Worm (Caenorhabditis elegans) whole organism, L1 larva: ENCODE measurements around the gene cpt-4.

Experiments used
- C04F5.9 ChIP-seq: sonication (generic microtip); optimal IDR thresholded peaks from 2 replicates; lab custom pipeline; 2016; ENCODE audit warnings: missing genetic modification characterization, missing compliant biosample characterization
- C16A3.4 ChIP-seq: fragments of 150-350 bp; optimal IDR thresholded peaks from 2 replicates; lab custom pipeline; 2014; ENCODE audit warnings: missing biosample characterization, missing genetic modification characterization
- F16B12.6 ChIP-seq: fragments of 150-350 bp; optimal IDR thresholded peaks from 2 replicates; lab custom pipeline; 2014; ENCODE audit warnings: missing biosample characterization, missing genetic modification characterization
- ceh-90 ChIP-seq: sonication (generic microtip); optimal IDR thresholded peaks from 2 replicates; lab custom pipeline; 2016; ENCODE audit warnings: missing genetic modification characterization, missing compliant biosample characterization
- efl-1 ChIP-seq, 4 experiments: fragments of 150-350 bp; optimal IDR thresholded peaks in 3 of 4; peaks in 1 of 4; 1 replicate in 1 of 4; 2 replicates in 3 of 4; lab custom pipeline; 2014; ENCODE audit warnings: missing biosample characterization in 2 of 4, missing genetic modification characterization in 2 of 4, missing genetic modification reagents in 2 of 4
- efl-3 ChIP-seq: fragments of 200-800 bp; sonication (Bioruptor generic); optimal IDR thresholded peaks from 2 replicates; lab custom pipeline; 2018; ENCODE audit warnings: mild to moderate bottlenecking, missing genetic modification characterization, missing compliant biosample characterization
- egl-13 ChIP-seq: sonication (generic microtip); optimal IDR thresholded peaks from 2 replicates; lab custom pipeline; 2016; ENCODE audit warnings: missing genotype, missing genetic modification reagents, missing genetic modification characterization, missing compliant biosample characterization
- fkh-8 ChIP-seq: sonication (generic microtip); optimal IDR thresholded peaks from 2 replicates; lab custom pipeline; 2016; ENCODE audit warnings: mild to moderate bottlenecking, missing genetic modification characterization, missing compliant biosample characterization
- fos-1 ChIP-seq: fragments of 150-350 bp; optimal IDR thresholded peaks from 2 replicates; lab custom pipeline; 2014; ENCODE audit warnings: missing biosample characterization, missing genetic modification characterization
- hlh-17 ChIP-seq: fragments of 200-800 bp; sonication (Bioruptor generic); optimal IDR thresholded peaks from 2 replicates; lab custom pipeline; 2018; ENCODE audit warnings: missing genetic modification characterization, mild to moderate bottlenecking, missing compliant biosample characterization, moderate library complexity, borderline replicate concordance
- hlh-4 ChIP-seq: sonication (generic microtip); optimal IDR thresholded peaks from 2 replicates; lab custom pipeline; 2016; ENCODE audit warnings: mild to moderate bottlenecking, missing genetic modification characterization, missing compliant biosample characterization
- isw-1 ChIP-seq: fragments of 200-800 bp; sonication (Bioruptor generic); IDR thresholded peaks from 2 replicates; pipeline ENCODE4 v1.3.6; 2022; ENCODE audit warnings: missing genetic modification characterization, missing compliant biosample characterization
- lin-13 ChIP-seq: fragments of 150-350 bp; optimal IDR thresholded peaks from 2 replicates; lab custom pipeline; 2014; ENCODE audit warnings: missing biosample characterization, missing genetic modification reagents, missing genetic modification characterization
- mep-1 ChIP-seq: fragments of 150-350 bp; optimal IDR thresholded peaks from 2 replicates; lab custom pipeline; 2014; ENCODE audit warnings: missing biosample characterization, missing genetic modification characterization
- nhr-12 ChIP-seq: sonication (generic microtip); optimal IDR thresholded peaks from 2 replicates; lab custom pipeline; 2017; ENCODE audit warnings: missing biosample characterization, missing genetic modification characterization
- nhr-20 ChIP-seq: sonication (generic microtip); optimal IDR thresholded peaks from 2 replicates; lab custom pipeline; 2016; ENCODE audit warnings: mild to moderate bottlenecking, missing genetic modification characterization, missing compliant biosample characterization
- nhr-28 ChIP-seq: fragments of 150-350 bp; optimal IDR thresholded peaks from 2 replicates; lab custom pipeline; 2014; ENCODE audit warnings: missing biosample characterization, missing genetic modification characterization
- nhr-71 ChIP-seq: sonication (generic microtip); optimal IDR thresholded peaks from 2 replicates; lab custom pipeline; 2016; ENCODE audit warnings: mild to moderate bottlenecking, missing genetic modification characterization, moderate library complexity, missing compliant biosample characterization
- nhr-76 ChIP-seq: sonication (generic microtip); optimal IDR thresholded peaks from 2 replicates; lab custom pipeline; 2017; ENCODE audit warnings: missing biosample characterization, missing genetic modification characterization
- pag-3 ChIP-seq: sonication (generic microtip); optimal IDR thresholded peaks from 2 replicates; lab custom pipeline; 2017; ENCODE audit warnings: missing genetic modification characterization, mild to moderate bottlenecking, missing compliant biosample characterization, antibody characterized with exemption, borderline replicate concordance; ENCODE audit not compliant: insufficient read depth
- pax-3 ChIP-seq: fragments of 200-800 bp; sonication (Bioruptor generic); optimal IDR thresholded peaks from 2 replicates; lab custom pipeline; 2018; ENCODE audit warnings: mild to moderate bottlenecking, missing genetic modification characterization, moderate library complexity, missing compliant biosample characterization
- pqm-1 ChIP-seq: sonication (generic microtip); optimal IDR thresholded peaks from 3 replicates; lab custom pipeline; 2017; ENCODE audit warnings: missing biosample characterization, missing genetic modification characterization
- rnt-1 ChIP-seq: sonication (generic microtip); optimal IDR thresholded peaks from 2 replicates; lab custom pipeline; 2016; ENCODE audit warnings: mild to moderate bottlenecking, missing genetic modification characterization, moderate library complexity, missing compliant biosample characterization
- skn-1 ChIP-seq: fragments of 150-350 bp; optimal IDR thresholded peaks from 2 replicates; lab custom pipeline; 2014; ENCODE audit warnings: missing biosample characterization, missing genetic modification characterization
- snu-23 ChIP-seq: sonication (generic microtip); optimal IDR thresholded peaks from 2 replicates; lab custom pipeline; 2016; ENCODE audit warnings: missing genetic modification characterization, missing compliant biosample characterization
- sptf-1 ChIP-seq: fragments of 150-350 bp; optimal IDR thresholded peaks from 2 replicates; lab custom pipeline; 2014; ENCODE audit warnings: missing biosample characterization, missing genetic modification characterization
- unc-130 ChIP-seq: fragments of 150-350 bp; optimal IDR thresholded peaks from 2 replicates; lab custom pipeline; 2017; ENCODE audit warnings: missing biosample characterization, missing genetic modification characterization, inconsistent platforms
- unc-30 ChIP-seq: sonication (generic microtip); optimal IDR thresholded peaks from 2 replicates; lab custom pipeline; 2017; ENCODE audit warnings: missing biosample characterization, missing genetic modification characterization
- unc-62 ChIP-seq: fragments of 150-350 bp; optimal IDR thresholded peaks from 2 replicates; lab custom pipeline; 2014; ENCODE audit warnings: missing biosample characterization, missing genetic modification reagents, missing genetic modification characterization
- unc-86 ChIP-seq: sonication (generic microtip); optimal IDR thresholded peaks from 2 replicates; lab custom pipeline; 2016; ENCODE audit warnings: missing genetic modification characterization, missing compliant biosample characterization
- xbp-1 ChIP-seq: sonication (generic microtip); optimal IDR thresholded peaks from 2 replicates; lab custom pipeline; 2016; ENCODE audit warnings: missing genetic modification characterization, missing compliant biosample characterization
- zag-1 ChIP-seq: fragments of 150-350 bp; optimal IDR thresholded peaks from 2 replicates; lab custom pipeline; 2014; ENCODE audit warnings: missing biosample characterization, missing genetic modification characterization
- ztf-11 ChIP-seq, 2 experiments: sonication (generic microtip); optimal IDR thresholded peaks; 2 replicates each; lab custom pipeline; 2016 to 2017; ENCODE audit warnings: missing genetic modification characterization in 2 of 2, missing biosample characterization in 1 of 2, missing compliant biosample characterization in 1 of 2

cpt-4 gene

ce11 chrV:4987097-4987496 lies 40.4 kb downstream of the cpt-4 start, which contains the start of gene ncx-8:
Gene ncx-8, minus strand, starts transcription at chrV:4987197.
- no peak for TF ChIP-seq zag-1 (tag; lab: Kevin White, UChicago)
- TF ChIP-seq efl-3 (GFP tag; lab: Kevin White, UChicago): no peak
- no peak for TF ChIP-seq efl-1 (optimal IDR thresholded peaks at IDR 0.05; lab: Kevin White, UChicago)
- TF ChIP-seq efl-1 (GFP tag; optimal IDR thresholded peaks at IDR 0.05 in 1 of 2; lab: Kevin White, UChicago): peak in 1 of 2 experiments; percentile 60
- TF ChIP-seq fos-1 (tag; lab: Kevin White, UChicago): no peak
- no peak for TF ChIP-seq unc-86 (tag; lab: Kevin White, UChicago)

DNA sequence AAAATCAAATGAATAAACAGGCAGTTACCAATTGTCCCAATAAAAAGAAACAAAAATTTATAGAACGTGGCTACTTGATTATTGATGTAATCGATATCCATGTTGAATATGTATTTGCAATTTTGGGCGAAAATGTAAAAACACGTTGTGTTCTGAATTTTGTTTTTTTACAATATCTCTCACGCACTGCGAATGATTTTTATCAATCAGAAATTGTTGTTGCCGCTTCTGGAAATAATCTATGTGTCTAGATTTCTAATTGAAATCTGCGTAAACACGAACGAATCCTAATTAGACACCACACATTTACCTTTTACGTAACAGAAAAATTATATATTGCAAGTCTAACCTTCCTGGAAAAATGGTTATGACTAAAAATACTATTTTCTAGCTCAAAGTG lies 44.4 kb downstream of the cpt-4 start, which contains the start of gene srsx-13:
Gene srsx-13, minus strand, starts transcription at position 101 of the 400 bp plus-strand sequence.
- no peak for TF ChIP-seq snu-23 (GFP tag; lab: Kevin White, UChicago)

- TF ChIP-seq ceh-90 (tag; lab: Kevin White, UChicago): no peak
- TF ChIP-seq pqm-1 (tag; lab: Kevin White, UChicago): no peak
- no peak for TF ChIP-seq pag-3 (tag; lab: Kevin White, UChicago)
- TF ChIP-seq nhr-71 (tag; lab: Kevin White, UChicago): no peak
- no peak for TF ChIP-seq fkh-8
- no peak for TF ChIP-seq rnt-1 (tag; lab: Kevin White, UChicago)
- no peak for TF ChIP-seq pax-3
- TF ChIP-seq, all 84 proteins: peak for 0
Observed at ce11 chrV:4980873-4981272, 46.6 kb downstream of the cpt-4 start, which contains the start of gene srsx-12. Gene srsx-12, minus strand, starts transcription at chrV:4980973.

DNA sequence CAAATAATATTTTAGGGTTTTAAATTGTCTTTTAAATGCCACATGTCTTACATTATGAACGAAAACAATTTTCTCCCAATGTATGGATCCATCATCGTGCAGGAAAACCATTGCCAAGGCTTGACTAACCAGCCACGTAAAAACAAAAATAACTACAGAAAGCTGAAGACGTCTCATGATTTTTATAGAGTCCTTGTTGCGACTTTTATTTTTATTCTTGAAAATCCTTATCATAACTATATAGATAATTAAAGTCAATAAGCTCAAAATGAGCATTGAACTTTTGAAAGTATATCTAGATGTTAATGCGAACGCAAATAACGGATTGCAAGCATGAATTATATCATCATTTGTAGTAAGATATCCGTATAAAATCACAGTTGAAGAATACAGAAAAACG lies 47.4 kb downstream of the cpt-4 start:
- TF ChIP-seq rnt-1 (tag; lab: Kevin White, UChicago): no peak
- TF ChIP-seq hlh-17 (GFP tag; lab: Kevin White, UChicago): no peak
- TF ChIP-seq C04F5.9 (tag; lab: Kevin White, UChicago): no peak
- no peak for TF ChIP-seq nhr-20 (tag; lab: Kevin White, UChicago)
- TF ChIP-seq isw-1 (GFP tag; lab: Robert Waterston, UW): no peak
- no peak for TF ChIP-seq F16B12.6 (tag; lab: Kevin White, UChicago)
- no peak for TF ChIP-seq snu-23 (GFP tag; lab: Kevin White, UChicago)
- TF ChIP-seq skn-1: no peak
- TF ChIP-seq unc-30 (tag; lab: Kevin White, UChicago): no peak
- no peak for TF ChIP-seq nhr-28 (tag; lab: Kevin White, UChicago)
- no peak for TF ChIP-seq ztf-11 (tag; optimal IDR thresholded peaks at IDR 0.05; lab: Kevin White, UChicago)
- TF ChIP-seq nhr-12 (tag; lab: Kevin White, UChicago): no peak
- TF ChIP-seq, all 84 proteins: peak for 0

DNA sequence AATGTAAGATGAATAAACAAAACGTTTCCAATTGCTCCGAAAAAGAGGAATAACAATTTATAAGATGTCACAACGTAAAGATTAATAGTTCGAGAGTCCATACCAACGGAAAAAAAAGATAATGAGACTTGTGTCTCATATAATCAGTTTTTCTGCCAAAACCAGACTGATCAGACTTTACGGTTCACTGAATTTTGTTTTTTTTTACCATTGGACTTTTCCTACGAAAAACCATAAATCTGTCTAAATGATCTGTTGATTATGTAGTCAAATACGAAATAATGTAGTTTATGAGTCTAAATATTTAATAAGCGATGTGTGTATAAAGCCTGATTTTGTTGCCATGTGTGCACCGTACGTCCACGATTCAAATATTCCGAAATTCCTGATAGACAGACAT lies 48.5 kb downstream of the cpt-4 start, which contains the start of gene srsx-11:
Gene srsx-11, minus strand, starts transcription at position 101 of the 400 bp plus-strand sequence.
- no peak for TF ChIP-seq lin-13
- TF ChIP-seq nhr-76 (tag; lab: Kevin White, UChicago): no peak
- TF ChIP-seq C16A3.4 (tag; lab: Kevin White, UChicago): no peak
- TF ChIP-seq rnt-1 (tag; lab: Kevin White, UChicago): no peak
- no peak for TF ChIP-seq mep-1 (tag; lab: Kevin White, UChicago)
- no peak for TF ChIP-seq xbp-1 (tag; lab: Kevin White, UChicago)
- no peak for TF ChIP-seq zag-1 (tag; lab: Kevin White, UChicago)
- peak; percentile 5 for TF ChIP-seq fkh-8
- TF ChIP-seq unc-86 (tag; lab: Kevin White, UChicago): no peak
- TF ChIP-seq pag-3 (tag; lab: Kevin White, UChicago): no peak
- TF ChIP-seq ztf-11 (tag; optimal IDR thresholded peaks at IDR 0.05; lab: Kevin White, UChicago): no peak
- TF ChIP-seq sptf-1 (tag; lab: Kevin White, UChicago): no peak
- no peak for TF ChIP-seq egl-13 (tag; lab: Kevin White, UChicago)
- TF ChIP-seq unc-130 (tag; lab: Kevin White, UChicago): no peak
- TF ChIP-seq hlh-4 (tag; lab: Kevin White, UChicago): no peak
- no peak for TF ChIP-seq efl-1 (optimal IDR thresholded peaks at IDR 0.05; lab: Kevin White, UChicago)
- peak in 1 of 2 experiments; percentile 83 for TF ChIP-seq efl-1 (GFP tag; optimal IDR thresholded peaks at IDR 0.05 in 1 of 2; lab: Kevin White, UChicago)
- no peak for TF ChIP-seq unc-62 (GFP tag; lab: Kevin White, UChicago)
